Worm (Caenorhabditis elegans) whole organism, late embryonic: ENCODE data around the gene enri-2.

Source experiments
- nhr-11 ChIP-seq: fragments of 150-350 bp; optimal IDR thresholded peaks from 2 replicates; lab custom pipeline; 2014; ENCODE audit warnings: missing biosample characterization, missing genetic modification characterization
- ttx-3 ChIP-seq: sonication (generic microtip); optimal IDR thresholded peaks from 2 replicates; lab custom pipeline; 2016; ENCODE audit warnings: missing genetic modification reagents, missing genetic modification characterization, missing compliant biosample characterization

- TF ChIP-seq nhr-11 (tag; lab: Kevin White, UChicago): no peak
- no peak for TF ChIP-seq ttx-3 (tag; lab: Kevin White, UChicago)
These were observed 22.4 kb upstream of the enri-2 start, which contains the start of gene nspc-16 for ce11 chrX:14523275-14523674.
